Worm (Caenorhabditis elegans) whole organism, L4 larva: ENCODE results near the gene F34D10.9.

Experiments used
- T26A8.4 ChIP-seq: fragments of 200-800 bp; sonication (Bioruptor generic); IDR thresholded peaks from 2 replicates; pipeline ENCODE4 v1.3.6; 2022; ENCODE audit warnings: missing genetic modification characterization, missing compliant biosample characterization
- unc-62 ChIP-seq, 3 experiments: fragments of 150-350 bp in 1 of 3; sonication (generic microtip); optimal IDR thresholded peaks in 2 of 3; peaks in 1 of 3; 1 replicate in 1 of 3; 2 replicates in 2 of 3; lab custom pipeline; 2014 to 2017; ENCODE audit warnings: missing biosample characterization in 3 of 3, missing genetic modification characterization in 3 of 3, missing genetic modification reagents in 3 of 3, missing genotype in 1 of 3

DNA sequence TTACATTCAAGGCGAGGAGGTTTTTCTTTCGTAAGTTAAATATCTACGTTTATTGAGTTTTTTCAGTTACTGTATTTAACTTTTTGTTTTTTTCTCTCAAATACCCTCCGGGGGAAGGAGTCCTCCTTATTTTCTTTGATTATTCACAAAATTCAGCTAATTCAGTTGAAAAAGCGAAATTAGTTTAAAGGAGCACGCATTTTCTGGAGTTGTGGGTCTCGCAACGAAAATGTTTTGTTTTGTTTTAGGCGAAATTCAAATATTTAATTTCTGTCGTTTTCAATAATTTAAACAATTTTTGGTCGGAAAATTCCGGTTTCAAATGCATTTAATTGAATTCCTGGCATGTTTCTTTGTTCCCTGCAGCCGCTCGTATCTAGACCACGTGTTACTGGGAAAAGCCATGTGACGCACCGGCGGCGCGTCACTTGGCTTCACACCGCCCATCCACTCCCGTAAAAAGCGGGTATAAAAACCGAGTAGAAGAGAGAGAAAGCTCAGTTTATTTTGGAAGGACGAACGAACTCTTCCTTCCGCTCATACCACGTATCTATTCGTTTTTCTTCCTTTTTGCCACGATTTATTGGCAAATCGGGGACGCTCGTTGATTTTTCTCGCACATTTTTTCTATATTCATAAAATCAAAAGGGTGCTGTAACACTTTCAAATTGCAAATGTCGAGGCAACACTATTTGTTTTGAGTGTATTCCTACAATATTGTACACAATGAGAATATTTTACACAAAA is 6.3 kb upstream of the F34D10.9 start:
- TF ChIP-seq T26A8.4 (GFP tag; lab: Robert Waterston, UW) (no peak), unc-62 (GFP tag; optimal IDR thresholded peaks at IDR 0.05 in 1 of 2; lab: Kevin White, UChicago) (no peak), unc-62 (tag; optimal IDR thresholded peaks at IDR 0.05; lab: Kevin White, UChicago) (no peak)
